Worm (Caenorhabditis elegans): ENCODE data around the gene F08G2.5.

DNA sequence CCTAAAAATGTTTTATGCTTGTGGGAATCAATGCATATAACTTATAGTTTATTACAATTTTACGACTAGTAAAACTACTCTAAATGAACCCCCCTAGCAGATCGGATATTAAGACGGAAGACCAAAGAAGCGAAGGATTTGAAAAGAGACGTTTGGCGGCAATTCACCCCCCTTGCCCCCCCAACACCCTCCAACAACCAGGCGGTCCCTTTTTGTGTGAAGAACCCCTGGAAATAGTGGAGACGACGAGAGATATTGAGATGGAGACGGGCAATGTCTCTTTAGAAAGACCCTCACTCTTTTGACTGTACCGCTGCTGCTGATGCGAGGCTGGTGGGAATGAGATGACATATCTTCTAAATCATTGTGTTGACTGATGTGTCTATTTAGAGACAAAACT is 13.9 kb upstream of the F08G2.5 start:
- TF ChIP-seq nhr-77 (tag; optimal IDR thresholded peaks at IDR 0.05) (no peak), egl-27 (tag; optimal IDR thresholded peaks at IDR 0.05) (no peak), alr-1 (tag; optimal IDR thresholded peaks at IDR 0.05) (no peak), nhr-129 (tag; optimal IDR thresholded peaks at IDR 0.05) (no peak), ama-1 (optimal IDR thresholded peaks at IDR 0.05) (no peak), nhr-12 (tag; optimal IDR thresholded peaks at IDR 0.05) (no peak), nhr-25 (tag; optimal IDR thresholded peaks at IDR 0.05) (no peak), ztf-11 (tag; optimal IDR thresholded peaks at IDR 0.05) (no peak), elt-1 (tag; optimal IDR thresholded peaks at IDR 0.05) (no peak), nhr-11 (tag; optimal IDR thresholded peaks at IDR 0.05) (no peak), fos-1 (tag; optimal IDR thresholded peaks at IDR 0.05) (no peak), skn-1 (tag; optimal IDR thresholded peaks at IDR 0.05) (no peak), lin-39 (tag; optimal IDR thresholded peaks at IDR 0.05) (no peak), nhr-10 (tag; optimal IDR thresholded peaks at IDR 0.05) (no peak)

Data from whole organism, L2 larva.